Worm (Caenorhabditis elegans) whole organism, L4/young adult: ENCODE data around the gene air-1.

Experiments
- W03F9.2 ChIP-seq: fragments of 150-350 bp; optimal IDR thresholded peaks from 2 replicates; lab custom pipeline; 2014; ENCODE audit warnings: missing biosample characterization, missing genetic modification characterization
- dao-5 ChIP-seq: sonication (generic microtip); optimal IDR thresholded peaks from 2 replicates; lab custom pipeline; 2016; ENCODE audit warnings: missing genotype, missing genetic modification characterization, moderate library complexity, missing compliant biosample characterization
- him-1 ChIP-seq: sonication (generic microtip); optimal IDR thresholded peaks from 2 replicates; lab custom pipeline; 2016; ENCODE audit warnings: missing genotype, missing genetic modification reagents, missing genetic modification characterization, missing compliant biosample characterization

Gene air-1

ce11 chrV:8221083-8221538 lies at the start of gene air-1, which contains the start of gene cogc-6:
TSS of gene air-1 (plus strand) at chrV:8221488.
TSS of gene cogc-6 (minus strand) at chrV:8221316.
- TF ChIP-seq him-1 (tag; lab: Kevin White, UChicago): no peak
- TF ChIP-seq W03F9.2 (tag; lab: Kevin White, UChicago): no peak
- TF ChIP-seq dao-5 (tag; lab: Kevin White, UChicago): no peak

- no peak for TF ChIP-seq W03F9.2 (tag; lab: Kevin White, UChicago)
- TF ChIP-seq him-1 (tag; lab: Kevin White, UChicago): no peak
- no peak for TF ChIP-seq dao-5 (tag; lab: Kevin White, UChicago)
Observed at ce11 chrV:8171688-8172087, 49.6 kb upstream of the air-1 start.

- TF ChIP-seq W03F9.2 (tag; lab: Kevin White, UChicago) (no peak), dao-5 (tag; lab: Kevin White, UChicago) (no peak), him-1 (tag; lab: Kevin White, UChicago) (no peak)
Observed at ce11 chrV:8177349-8177748, 43.9 kb upstream of the air-1 start, which contains the start of gene F20D6.9. TSS of gene F20D6.9 (minus strand) at chrV:8177449.

- TF ChIP-seq dao-5 (tag; lab: Kevin White, UChicago) (no peak), him-1 (tag; lab: Kevin White, UChicago) (no peak), W03F9.2 (tag; lab: Kevin White, UChicago) (no peak)
Observed at ce11 chrV:8178279-8178678, 43.0 kb upstream of the air-1 start.

- no peak for TF ChIP-seq dao-5 (tag; lab: Kevin White, UChicago)
- no peak for TF ChIP-seq him-1 (tag; lab: Kevin White, UChicago)
- no peak for TF ChIP-seq W03F9.2 (tag; lab: Kevin White, UChicago)
Observed at ce11 chrV:8178914-8179542, 42.3 kb upstream of the air-1 start, which contains the start of gene srp-7. TSS of gene srp-7 (plus strand) at chrV:8179126.

- TF ChIP-seq dao-5 (tag; lab: Kevin White, UChicago) (no peak), W03F9.2 (tag; lab: Kevin White, UChicago) (no peak), him-1 (tag; lab: Kevin White, UChicago) (no peak)
Observed at ce11 chrV:8183384-8183783, 37.9 kb upstream of the air-1 start, which contains the start of gene srp-8. TSS of gene srp-8 (plus strand) at chrV:8183684.

- TF ChIP-seq him-1 (tag; lab: Kevin White, UChicago): no peak
- no peak for TF ChIP-seq W03F9.2 (tag; lab: Kevin White, UChicago)
- no peak for TF ChIP-seq dao-5 (tag; lab: Kevin White, UChicago)
Observed at ce11 chrV:8185737-8186136, 35.6 kb upstream of the air-1 start, which contains the start of gene F20D6.2. TSS of gene F20D6.2 (plus strand) at chrV:8186037.

ce11 chrV:8188421-8188820 lies 32.9 kb upstream of the air-1 start, which contains the start of gene F20D6.15:
TSS of gene F20D6.15 (minus strand) at chrV:8188467.
- TF ChIP-seq him-1 (tag; lab: Kevin White, UChicago) (no peak), W03F9.2 (tag; lab: Kevin White, UChicago) (no peak), dao-5 (tag; lab: Kevin White, UChicago) (no peak)

- no peak for TF ChIP-seq him-1 (tag; lab: Kevin White, UChicago)
- no peak for TF ChIP-seq dao-5 (tag; lab: Kevin White, UChicago)
- no peak for TF ChIP-seq W03F9.2 (tag; lab: Kevin White, UChicago)
Observed at ce11 chrV:8190016-8190415, 31.3 kb upstream of the air-1 start, which contains the start of gene F20D6.12. TSS of gene F20D6.12 (minus strand) at chrV:8190116.

ce11 chrV:8190430-8190829 lies 30.9 kb upstream of the air-1 start, which contains the start of gene F20D6.1:
TSS of gene F20D6.1 (plus strand) at chrV:8190730.
- TF ChIP-seq him-1 (tag; lab: Kevin White, UChicago) (no peak), dao-5 (tag; lab: Kevin White, UChicago) (no peak), W03F9.2 (tag; lab: Kevin White, UChicago) (no peak)

ce11 chrV:8195889-8196418 lies 25.3 kb upstream of the air-1 start, which contains the start of gene F20D6.10:
TSS of gene F20D6.10 (minus strand) at chrV:8195939.
- TF ChIP-seq him-1 (tag; lab: Kevin White, UChicago) (no peak), W03F9.2 (tag; lab: Kevin White, UChicago) (no peak), dao-5 (tag; lab: Kevin White, UChicago) (no peak)

- no peak for TF ChIP-seq him-1 (tag; lab: Kevin White, UChicago)
- TF ChIP-seq W03F9.2 (tag; lab: Kevin White, UChicago): no peak
- no peak for TF ChIP-seq dao-5 (tag; lab: Kevin White, UChicago)
Observed at ce11 chrV:8196993-8197392, 24.3 kb upstream of the air-1 start.

- TF ChIP-seq W03F9.2 (tag; lab: Kevin White, UChicago) (no peak), him-1 (tag; lab: Kevin White, UChicago) (no peak), dao-5 (tag; lab: Kevin White, UChicago) (no peak)
Observed at ce11 chrV:8198994-8199393, 22.3 kb upstream of the air-1 start, which contains the start of gene F20D6.11. TSS of gene F20D6.11 (minus strand) at chrV:8199094.
